Worm (Caenorhabditis elegans): ENCODE results near the gene nlp-36.
A peak's percentile ranks its signal among the peaks of the same experiment; 100 is the strongest.

Gene nlp-36

ce11 chrIII:9453962-9454361 lies 34.6 kb upstream of the nlp-36 start, which contains the start of gene F54C8.7:
TSS of gene F54C8.7 (minus strand) at chrIII:9454062.
- TF ChIP-seq lir-3 (tag; optimal IDR thresholded peaks at IDR 0.05) (no peak), nhr-76 (tag; optimal IDR thresholded peaks at IDR 0.05) (no peak), lin-1 (GFP tag; IDR thresholded peaks at IDR 0.05) (no peak), zip-11 (GFP tag; IDR thresholded peaks at IDR 0.05) (no peak), tra-1 (GFP tag; IDR thresholded peaks at IDR 0.05) (no peak), F49E8.2 (tag; optimal IDR thresholded peaks at IDR 0.05; ENCODE audit: borderline replicate concordance) (no peak), unc-39 (tag; optimal IDR thresholded peaks at IDR 0.05) (no peak), egl-27 (tag; optimal IDR thresholded peaks at IDR 0.05) (no peak), attf-4 (tag; optimal IDR thresholded peaks at IDR 0.05) (no peak), snpc-1.2 (GFP tag; IDR thresholded peaks at IDR 0.05) (no peak), mxl-2 (GFP tag; conservative IDR thresholded peaks at IDR 0.05) (no peak)

ce11 chrIII:9454730-9455129 lies 33.8 kb upstream of the nlp-36 start:
- TF ChIP-seq mes-2 (tag; optimal IDR thresholded peaks at IDR 0.05; ENCODE audit: poor library complexity, severe bottlenecking) (peak; percentile 17), rbr-2 (tag; optimal IDR thresholded peaks at IDR 0.05) (no peak), mxl-3 (GFP tag; optimal IDR thresholded peaks at IDR 0.05) (peak; percentile 93), nhr-48 (tag; optimal IDR thresholded peaks at IDR 0.05) (peak; percentile 52), hlh-30 (tag; optimal IDR thresholded peaks at IDR 0.05; ENCODE audit: insufficient read depth) (no peak), hlh-11 (tag; optimal IDR thresholded peaks at IDR 0.05) (peak; percentile 22), cey-2 (tag; optimal IDR thresholded peaks at IDR 0.05; ENCODE audit: borderline replicate concordance, insufficient read depth) (peak; percentile 4), lsy-2 (tag; optimal IDR thresholded peaks at IDR 0.05) (peak in 1 of 2 experiments; percentile 12), ces-1 (GFP tag; optimal IDR thresholded peaks at IDR 0.05) (no peak)

- TF ChIP-seq daf-19 (GFP tag; conservative IDR thresholded peaks at IDR 0.05), result no peak
- no peak for TF ChIP-seq zip-11 (GFP tag; IDR thresholded peaks at IDR 0.05)
- 0 out of 2 replicates have a peak, but pooled peaks have one; percentile 53 for TF ChIP-seq nhr-42 (GFP tag; IDR thresholded peaks at IDR 0.05)
- peak; percentile 57; the same call in 1 of the 2 replicates for TF ChIP-seq lin-29 (GFP tag; IDR thresholded peaks at IDR 0.05)
- no peak for TF ChIP-seq attf-4 (tag; optimal IDR thresholded peaks at IDR 0.05)
- no peak for TF ChIP-seq ceh-62 (tag; optimal IDR thresholded peaks at IDR 0.05)
- 0 out of 2 replicates have a peak, but pooled peaks have one; percentile 22 for TF ChIP-seq nhr-41 (GFP tag; IDR thresholded peaks at IDR 0.05)
- TF ChIP-seq ceh-20 (GFP tag; IDR thresholded peaks at IDR 0.05), result peak; percentile 91
- TF ChIP-seq lin-13 (GFP tag; optimal IDR thresholded peaks at IDR 0.05), result peak; percentile 85
- TF ChIP-seq rbr-2 (tag; optimal IDR thresholded peaks at IDR 0.05), result peak; percentile 89
- no peak for TF ChIP-seq unc-39 (tag; optimal IDR thresholded peaks at IDR 0.05)
- TF ChIP-seq ceh-44 (GFP tag; IDR thresholded peaks at IDR 0.05), result 0 out of 2 replicates have a peak, but pooled peaks have one; percentile 43
- no peak for TF ChIP-seq ztf-11 (tag; optimal IDR thresholded peaks at IDR 0.05)
- no peak for TF ChIP-seq nhr-237 (tag; optimal IDR thresholded peaks at IDR 0.05)
- no peak for TF ChIP-seq ZK337.2 (GFP tag; IDR thresholded peaks at IDR 0.05)
- TF ChIP-seq madf-9 (GFP tag; conservative IDR thresholded peaks at IDR 0.05), result peak; percentile 64; the same call in 1 of the 2 replicates
- TF ChIP-seq aha-1 (tag), result peak; percentile 91
- no peak for TF ChIP-seq cey-2 (tag; optimal IDR thresholded peaks at IDR 0.05; ENCODE audit: borderline replicate concordance, insufficient read depth)
- TF ChIP-seq arid-1 (GFP tag; conservative IDR thresholded peaks at IDR 0.05), result peak; percentile 85
- no peak for TF ChIP-seq ceh-32 (tag; optimal IDR thresholded peaks at IDR 0.05; ENCODE audit: poor library complexity)
- TF ChIP-seq unc-130 (GFP tag; optimal IDR thresholded peaks at IDR 0.05), result peak; percentile 81
- TF ChIP-seq lir-3 (tag; optimal IDR thresholded peaks at IDR 0.05), result no peak
- TF ChIP-seq ceh-28 (tag; optimal IDR thresholded peaks at IDR 0.05), result peak; percentile 63
- no peak for TF ChIP-seq egl-27 (tag; optimal IDR thresholded peaks at IDR 0.05)
- peak; percentile 97 to 99 for TF ChIP-seq lsy-2 (tag; optimal IDR thresholded peaks at IDR 0.05)
- TF ChIP-seq T26A8.4 (GFP tag; IDR thresholded peaks at IDR 0.05), result peak; percentile 94
- TF ChIP-seq hlh-30 (tag; optimal IDR thresholded peaks at IDR 0.05; ENCODE audit: insufficient read depth), result peak; percentile 97
- TF ChIP-seq lin-38 (GFP tag; IDR thresholded peaks at IDR 0.05), result peak; percentile 86
- peak; percentile 90 for TF ChIP-seq nhr-28 (tag; optimal IDR thresholded peaks at IDR 0.05)
- TF ChIP-seq fos-1 (tag; optimal IDR thresholded peaks at IDR 0.05), result peak; percentile 8
- no peak for TF ChIP-seq unc-62 (GFP tag; optimal IDR thresholded peaks at IDR 0.05 in 1 of 2)
- no peak for TF ChIP-seq unc-62 (tag; optimal IDR thresholded peaks at IDR 0.05)
- no peak for TF ChIP-seq aly-2 (tag; optimal IDR thresholded peaks at IDR 0.05)
- TF ChIP-seq nhr-77 (tag; optimal IDR thresholded peaks at IDR 0.05), result peak; percentile 93
Measured at ce11 chrIII:9455980-9456658, 32.4 kb upstream of the nlp-36 start, which contains the start of the genes rheb-1 and spk-1. TSS of gene rheb-1 (minus strand) at chrIII:9456030. TSS of gene spk-1 (plus strand) at chrIII:9456608.
